In the genomic region with DNA sequence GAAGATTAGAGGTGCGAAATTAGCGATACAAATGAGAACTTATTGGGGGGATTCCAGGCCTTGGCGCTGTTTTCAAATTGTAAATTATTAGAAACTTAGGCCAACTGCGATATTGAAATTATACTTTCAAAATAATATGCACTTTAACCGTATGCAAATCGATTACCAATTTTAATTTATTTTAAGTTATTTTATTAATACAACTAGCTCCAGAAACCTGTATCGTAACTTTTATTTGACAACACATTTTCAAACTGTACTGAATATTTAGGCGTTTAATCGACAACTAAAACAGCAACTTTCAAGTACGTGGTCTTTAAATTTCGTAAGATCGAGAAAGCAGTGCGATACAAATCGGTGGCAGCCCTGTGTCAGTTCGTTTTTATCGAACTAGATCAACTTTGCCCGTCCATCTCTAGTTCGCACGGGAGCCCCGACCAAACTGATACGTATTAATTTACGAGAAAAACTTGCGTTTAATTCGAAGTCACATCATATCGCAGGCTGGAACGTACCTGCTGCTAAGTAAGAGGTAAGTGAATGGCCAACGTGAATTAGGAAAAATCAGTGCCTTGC, we compare ENCODE assay signal across 1 fruit fly cellular context.
TF ChIP-seq lines count a peak whose summit lies in the region.

A gene (minus strand): TSS at position 31 of the 576 bp plus-strand sequence.
A gene (plus strand): TSS at position 335 of the 576 bp plus-strand sequence.

TF ChIP-seq in whole organism, embryonic, 481 proteins besides CTCF, POLR2A, EP300 and RAD21 (continued from another document and continues in another):
- TF ChIP-seq Gsc (GFP tag; IDR thresholded peaks at IDR 0.05; lab: Robert Waterston, UW) = no peak
- peak; percentile 7 for TF ChIP-seq Dip3 (GFP tag; optimal IDR thresholded peaks at IDR 0.05; lab: Kevin White, UChicago)
- no peak for TF ChIP-seq ab (GFP tag; optimal IDR thresholded peaks at IDR 0.05; lab: Kevin White, UChicago)
- TF ChIP-seq NfI (GFP tag; optimal IDR thresholded peaks at IDR 0.05; lab: Kevin White, UChicago) = peak; percentile 56
- TF ChIP-seq cato (GFP tag; optimal IDR thresholded peaks at IDR 0.05; lab: Kevin White, UChicago; ENCODE audit: borderline replicate concordance) = no peak
- TF ChIP-seq CG17802 (tag; optimal IDR thresholded peaks at IDR 0.05; lab: Kevin White, UChicago) = peak; percentile 11
- no peak for TF ChIP-seq ro (GFP tag; IDR thresholded peaks at IDR 0.05; lab: Robert Waterston, UW)
- peak; percentile 33 for TF ChIP-seq sd (tag; optimal IDR thresholded peaks at IDR 0.05; lab: Kevin White, UChicago)
- TF ChIP-seq CG11093 (GFP tag; IDR thresholded peaks at IDR 0.05; lab: Robert Waterston, UW) = no peak
- peak; percentile 63 for TF ChIP-seq bbx (GFP tag; IDR thresholded peaks at IDR 0.05; lab: Robert Waterston, UW; ENCODE audit: partially characterized antibody)
- TF ChIP-seq Doc2 (GFP tag; IDR thresholded peaks at IDR 0.05; lab: Robert Waterston, UW) = no peak
- TF ChIP-seq gcm2 (GFP tag; optimal IDR thresholded peaks at IDR 0.05; lab: Kevin White, UChicago) = no peak
- peak in 1 of 2 experiments; percentile 18 for TF ChIP-seq dpn (GFP tag; optimal IDR thresholded peaks at IDR 0.05; lab: Kevin White, UChicago)
- no peak for TF ChIP-seq Lim3 (GFP tag; IDR thresholded peaks at IDR 0.05; lab: Robert Waterston, UW)
- peak; percentile 56 for TF ChIP-seq gem (tag; optimal IDR thresholded peaks at IDR 0.05; lab: Kevin White, UChicago)
- TF ChIP-seq CG2875 (GFP tag; optimal IDR thresholded peaks at IDR 0.05; lab: Kevin White, UChicago) = no peak
- TF ChIP-seq wek (GFP tag; optimal IDR thresholded peaks at IDR 0.05; lab: Kevin White, UChicago) = peak; percentile 95
- no peak for TF ChIP-seq prd (optimal IDR thresholded peaks at IDR 0.05; lab: Kevin White, UChicago)
- TF ChIP-seq prd (GFP tag; IDR thresholded peaks at IDR 0.05; lab: Robert Waterston, UW) = peak; percentile 44
- TF ChIP-seq Usf (GFP tag; optimal IDR thresholded peaks at IDR 0.05; lab: Kevin White, UChicago) = peak; percentile 3
- peak in 1 of 2 experiments; percentile 17 for TF ChIP-seq bsh (GFP tag; optimal IDR thresholded peaks at IDR 0.05; lab: Kevin White, UChicago)
- TF ChIP-seq CG18262 (tag; optimal IDR thresholded peaks at IDR 0.05; lab: Kevin White, UChicago) = peak; percentile 42
- peak; percentile 26 for TF ChIP-seq dm (GFP tag; optimal IDR thresholded peaks at IDR 0.05; lab: Kevin White, UChicago)
- TF ChIP-seq kay (GFP tag; optimal IDR thresholded peaks at IDR 0.05; lab: Kevin White, UChicago) = no peak
- no peak for TF ChIP-seq CG10462 (GFP tag; optimal IDR thresholded peaks at IDR 0.05; lab: Kevin White, UChicago)
- TF ChIP-seq sens (GFP tag; lab: Kevin White, UChicago) = peak; percentile 88
- TF ChIP-seq CG11504 (tag; optimal IDR thresholded peaks at IDR 0.05; lab: Kevin White, UChicago) = peak; percentile 39
- no peak for TF ChIP-seq da (GFP tag; optimal IDR thresholded peaks at IDR 0.05; lab: Kevin White, UChicago)
- TF ChIP-seq CG6854 (GFP tag; optimal IDR thresholded peaks at IDR 0.05; lab: Kevin White, UChicago) = no peak
- TF ChIP-seq run (tag; optimal IDR thresholded peaks at IDR 0.05; lab: Kevin White, UChicago) = no peak
- TF ChIP-seq Hmx (GFP tag; optimal IDR thresholded peaks at IDR 0.05; lab: Kevin White, UChicago) = no peak
- TF ChIP-seq CG4730 (GFP tag; IDR thresholded peaks at IDR 0.05; lab: Robert Waterston, UW) = no peak
- TF ChIP-seq ci (GFP tag; IDR thresholded peaks at IDR 0.05; lab: Robert Waterston, UW) = no peak
- peak; percentile 94 for TF ChIP-seq MESR4 (GFP tag; optimal IDR thresholded peaks at IDR 0.05; lab: Kevin White, UChicago)
- TF ChIP-seq Dref (GFP tag; IDR thresholded peaks at IDR 0.05; lab: Robert Waterston, UW) = peak; percentile 96
- no peak for TF ChIP-seq grn (GFP tag; optimal IDR thresholded peaks at IDR 0.05; lab: Kevin White, UChicago)
- TF ChIP-seq ttk (GFP tag; IDR thresholded peaks at IDR 0.05; lab: Robert Waterston, UW) = no peak
- no peak for TF ChIP-seq CG14441 (GFP tag; IDR thresholded peaks at IDR 0.05; lab: Robert Waterston, UW)
- peak; percentile 57; the same call in 1 of the 2 replicates for TF ChIP-seq inv (GFP tag; IDR thresholded peaks at IDR 0.05; lab: Robert Waterston, UW; ENCODE audit: partially characterized antibody)
- peak; percentile 32; the same call in 1 of the 2 replicates for TF ChIP-seq CG2129 (GFP tag; IDR thresholded peaks at IDR 0.05; lab: Robert Waterston, UW; ENCODE audit: partially characterized antibody)
- TF ChIP-seq CG4404 (GFP tag; IDR thresholded peaks at IDR 0.05; lab: Robert Waterston, UW) = no peak
- TF ChIP-seq wor (GFP tag; IDR thresholded peaks at IDR 0.05; lab: Robert Waterston, UW) = no peak
- TF ChIP-seq ind (GFP tag; optimal IDR thresholded peaks at IDR 0.05; lab: Kevin White, UChicago) = no peak
- TF ChIP-seq eve (GFP tag; optimal IDR thresholded peaks at IDR 0.05; lab: Kevin White, UChicago) = no peak
- TF ChIP-seq nau (GFP tag; optimal IDR thresholded peaks at IDR 0.05; lab: Kevin White, UChicago) = no peak
- TF ChIP-seq sr (GFP tag; IDR thresholded peaks at IDR 0.05; lab: Robert Waterston, UW) = no peak
- no peak for TF ChIP-seq ase (GFP tag; IDR thresholded peaks at IDR 0.05; lab: Robert Waterston, UW)
- TF ChIP-seq lmd (GFP tag; IDR thresholded peaks at IDR 0.05; lab: Robert Waterston, UW) = no peak
- TF ChIP-seq CG3995 (GFP tag; optimal IDR thresholded peaks at IDR 0.05; lab: Kevin White, UChicago) = peak; percentile 3
- TF ChIP-seq usp (GFP tag; optimal IDR thresholded peaks at IDR 0.05; lab: Kevin White, UChicago) = no peak
- TF ChIP-seq CG30431 (GFP tag; optimal IDR thresholded peaks at IDR 0.05; lab: Kevin White, UChicago) = no peak
- TF ChIP-seq CG8388 (GFP tag; optimal IDR thresholded peaks at IDR 0.05; lab: Kevin White, UChicago) = no peak
- TF ChIP-seq Dfd (GFP tag; optimal IDR thresholded peaks at IDR 0.05; lab: Kevin White, UChicago) = no peak
- TF ChIP-seq CG8944 (GFP tag; optimal IDR thresholded peaks at IDR 0.05; lab: Kevin White, UChicago) = no peak
- TF ChIP-seq phol (tag; optimal IDR thresholded peaks at IDR 0.05; lab: Kevin White, UChicago) = peak; percentile 37
- peak; percentile 5 for TF ChIP-seq Fer1 (GFP tag; optimal IDR thresholded peaks at IDR 0.05; lab: Kevin White, UChicago)
- TF ChIP-seq sisA (GFP tag; IDR thresholded peaks at IDR 0.05; lab: Robert Waterston, UW) = no peak
- TF ChIP-seq gce (GFP tag; IDR thresholded peaks at IDR 0.05; lab: Robert Waterston, UW) = no peak
- peak; percentile 48 for TF ChIP-seq Sin3A (optimal IDR thresholded peaks at IDR 0.05; lab: Kevin White, UChicago)
- no peak for TF ChIP-seq seq (GFP tag; IDR thresholded peaks at IDR 0.05; lab: Robert Waterston, UW)
- TF ChIP-seq Oaz (GFP tag; IDR thresholded peaks at IDR 0.05; lab: Robert Waterston, UW) = no peak
- no peak for TF ChIP-seq ham (GFP tag; IDR thresholded peaks at IDR 0.05; lab: Robert Waterston, UW)
- TF ChIP-seq CG11560 (tag; IDR thresholded peaks at IDR 0.05; lab: Robert Waterston, UW) = no peak
- no peak for TF ChIP-seq btn (GFP tag; optimal IDR thresholded peaks at IDR 0.05; lab: Kevin White, UChicago)
- TF ChIP-seq Nf-YB (GFP tag; optimal IDR thresholded peaks at IDR 0.05; lab: Kevin White, UChicago) = no peak
- TF ChIP-seq cwo (GFP tag; optimal IDR thresholded peaks at IDR 0.05; lab: Kevin White, UChicago) = peak; percentile 31
- TF ChIP-seq ranshi (GFP tag; IDR thresholded peaks at IDR 0.05; lab: Robert Waterston, UW) = no peak
- TF ChIP-seq CG13624 (GFP tag; optimal IDR thresholded peaks at IDR 0.05; lab: Kevin White, UChicago) = peak; percentile 19
- 0 out of 2 replicates have a peak, but pooled peaks have one; percentile 11 for TF ChIP-seq E2f1 (GFP tag; IDR thresholded peaks at IDR 0.05; lab: Robert Waterston, UW)
- no peak for TF ChIP-seq tup (GFP tag; optimal IDR thresholded peaks at IDR 0.05; lab: Kevin White, UChicago)
- peak; percentile 61 for TF ChIP-seq Scr (GFP tag; IDR thresholded peaks at IDR 0.05; lab: Robert Waterston, UW; ENCODE audit: partially characterized antibody)
- TF ChIP-seq HmgD (GFP tag; optimal IDR thresholded peaks at IDR 0.05; lab: Kevin White, UChicago) = no peak
- TF ChIP-seq CG1529 (GFP tag; optimal IDR thresholded peaks at IDR 0.05; lab: Kevin White, UChicago) = no peak
- TF ChIP-seq CG10147 (GFP tag; optimal IDR thresholded peaks at IDR 0.05; lab: Kevin White, UChicago) = no peak
- TF ChIP-seq Bteb2 (GFP tag; optimal IDR thresholded peaks at IDR 0.05; lab: Kevin White, UChicago) = no peak
- TF ChIP-seq knrl (GFP tag; IDR thresholded peaks at IDR 0.05; lab: Robert Waterston, UW; ENCODE audit: partially characterized antibody) = peak; percentile 77
- no peak for TF ChIP-seq CG7357 (GFP tag; IDR thresholded peaks at IDR 0.05; lab: Robert Waterston, UW)
- peak; percentile 75; the same call in 2 of the 3 replicates for TF ChIP-seq CG6791 (GFP tag; IDR thresholded peaks at IDR 0.05; lab: Robert Waterston, UW; ENCODE audit: partially characterized antibody)
- no peak for TF ChIP-seq CG10565 (GFP tag; optimal IDR thresholded peaks at IDR 0.05; lab: Kevin White, UChicago)
- peak; percentile 57 for TF ChIP-seq CG10267 (tag; optimal IDR thresholded peaks at IDR 0.05; lab: Kevin White, UChicago)
- no peak for TF ChIP-seq sob (GFP tag; IDR thresholded peaks at IDR 0.05; lab: Robert Waterston, UW)
- peak; percentile 23 for TF ChIP-seq dmrt99B (tag; optimal IDR thresholded peaks at IDR 0.05; lab: Kevin White, UChicago)
- 0 out of 2 replicates have a peak, but pooled peaks have one; percentile 20 for TF ChIP-seq CG14014 (GFP tag; IDR thresholded peaks at IDR 0.05; lab: Robert Waterston, UW)
- TF ChIP-seq CG12104 (GFP tag; optimal IDR thresholded peaks at IDR 0.05; lab: Kevin White, UChicago) = no peak
- TF ChIP-seq CG11696 (GFP tag; IDR thresholded peaks at IDR 0.05; lab: Robert Waterston, UW) = no peak
- TF ChIP-seq ap (GFP tag; IDR thresholded peaks at IDR 0.05; lab: Robert Waterston, UW) = no peak
- no peak for TF ChIP-seq luna (GFP tag; optimal IDR thresholded peaks at IDR 0.05; lab: Kevin White, UChicago)
- no peak for TF ChIP-seq MTF-1 (GFP tag; optimal IDR thresholded peaks at IDR 0.05; lab: Kevin White, UChicago; ENCODE audit: borderline replicate concordance)
- TF ChIP-seq CG4617 (GFP tag; optimal IDR thresholded peaks at IDR 0.05; lab: Kevin White, UChicago; ENCODE audit: borderline replicate concordance) = peak; percentile 79
- peak; percentile 0 for TF ChIP-seq Blimp-1 (GFP tag; optimal IDR thresholded peaks at IDR 0.05; lab: Kevin White, UChicago)
- no peak for TF ChIP-seq CG6765 (GFP tag; optimal IDR thresholded peaks at IDR 0.05; lab: Kevin White, UChicago)
- no peak for TF ChIP-seq en (GFP tag; optimal IDR thresholded peaks at IDR 0.05; lab: Kevin White, UChicago)
- no peak for TF ChIP-seq CG17359 (tag; optimal IDR thresholded peaks at IDR 0.05; lab: Kevin White, UChicago)
- TF ChIP-seq jumu (GFP tag; optimal IDR thresholded peaks at IDR 0.05; lab: Kevin White, UChicago) = no peak
- peak; percentile 100 for TF ChIP-seq CG15514 (GFP tag; optimal IDR thresholded peaks at IDR 0.05; lab: Kevin White, UChicago)
- no peak for TF ChIP-seq CG10431 (GFP tag; optimal IDR thresholded peaks at IDR 0.05; lab: Kevin White, UChicago)
- TF ChIP-seq CG17385 (GFP tag; optimal IDR thresholded peaks at IDR 0.05; lab: Kevin White, UChicago) = no peak
- TF ChIP-seq Dll (GFP tag; IDR thresholded peaks at IDR 0.05; lab: Robert Waterston, UW; ENCODE audit: partially characterized antibody) = peak; percentile 66; the same call in 2 of the 4 replicates
- peak; percentile 62 for TF ChIP-seq CG10543 (GFP tag; optimal IDR thresholded peaks at IDR 0.05; lab: Kevin White, UChicago)
- TF ChIP-seq jing (GFP tag; optimal IDR thresholded peaks at IDR 0.05; lab: Kevin White, UChicago) = no peak
- no peak for TF ChIP-seq CG10366 (GFP tag; IDR thresholded peaks at IDR 0.05; lab: Robert Waterston, UW)
- TF ChIP-seq Six4 (GFP tag; optimal IDR thresholded peaks at IDR 0.05; lab: Kevin White, UChicago) = no peak
- no peak for TF ChIP-seq klu (GFP tag; IDR thresholded peaks at IDR 0.05; lab: Robert Waterston, UW)
- peak; percentile 4 for TF ChIP-seq fu2 (GFP tag; optimal IDR thresholded peaks at IDR 0.05; lab: Kevin White, UChicago)
- TF ChIP-seq CG13287 (GFP tag; IDR thresholded peaks at IDR 0.05; lab: Robert Waterston, UW; ENCODE audit: partially characterized antibody) = peak; percentile 64
- TF ChIP-seq mirr (GFP tag; optimal IDR thresholded peaks at IDR 0.05; lab: Kevin White, UChicago) = peak; percentile 24
- no peak for TF ChIP-seq ash1 (GFP tag; optimal IDR thresholded peaks at IDR 0.05; lab: Kevin White, UChicago)
- no peak for TF ChIP-seq CG4282 (GFP tag; optimal IDR thresholded peaks at IDR 0.05; lab: Kevin White, UChicago)
- peak; percentile 62 for TF ChIP-seq CG12391 (tag; optimal IDR thresholded peaks at IDR 0.05; lab: Kevin White, UChicago)
- peak; percentile 28; the same call in 1 of the 2 replicates for TF ChIP-seq CG3847 (GFP tag; IDR thresholded peaks at IDR 0.05; lab: Robert Waterston, UW)
- no peak for TF ChIP-seq CG9215 (GFP tag; IDR thresholded peaks at IDR 0.05; lab: Robert Waterston, UW)
- TF ChIP-seq CG12942 (GFP tag; optimal IDR thresholded peaks at IDR 0.05; lab: Kevin White, UChicago) = no peak
- peak; percentile 31 for TF ChIP-seq sqz (GFP tag; optimal IDR thresholded peaks at IDR 0.05; lab: Kevin White, UChicago)
- TF ChIP-seq CG12769 (tag; optimal IDR thresholded peaks at IDR 0.05; lab: Kevin White, UChicago) = peak; percentile 5
- TF ChIP-seq Sry-β (GFP tag; optimal IDR thresholded peaks at IDR 0.05; lab: Kevin White, UChicago) = peak; percentile 28
- TF ChIP-seq CG34422 (GFP tag; IDR thresholded peaks at IDR 0.05; lab: Robert Waterston, UW) = peak; percentile 11; the same call in 1 of the 3 replicates
- TF ChIP-seq B-H2 (GFP tag; optimal IDR thresholded peaks at IDR 0.05; lab: Kevin White, UChicago) = peak; percentile 48
- no peak for TF ChIP-seq Awh (GFP tag; IDR thresholded peaks at IDR 0.05; lab: Robert Waterston, UW)
- TF ChIP-seq sna (GFP tag; IDR thresholded peaks at IDR 0.05; lab: Robert Waterston, UW; ENCODE audit: partially characterized antibody) = no peak
- TF ChIP-seq row (GFP tag; IDR thresholded peaks at IDR 0.05; lab: Robert Waterston, UW) = peak; percentile 71
- no peak for TF ChIP-seq Hr3 (GFP tag; optimal IDR thresholded peaks at IDR 0.05; lab: Kevin White, UChicago)
- no peak for TF ChIP-seq hth (optimal IDR thresholded peaks at IDR 0.05; lab: Kevin White, UChicago)
- peak; percentile 57 for TF ChIP-seq CG13894 (tag; optimal IDR thresholded peaks at IDR 0.05; lab: Kevin White, UChicago)
- TF ChIP-seq Eip74EF (GFP tag; optimal IDR thresholded peaks at IDR 0.05; lab: Kevin White, UChicago) = no peak
- TF ChIP-seq slou (GFP tag; optimal IDR thresholded peaks at IDR 0.05; lab: Kevin White, UChicago) = no peak
- no peak for TF ChIP-seq slp2 (GFP tag; optimal IDR thresholded peaks at IDR 0.05; lab: Kevin White, UChicago)
